Fruit fly (Drosophila melanogaster) whole organism, embryonic: ENCODE measurements around the gene Bub1.

Experiments used
- B-H1 ChIP-seq: fragments of 200-800 bp; sonication (Bioruptor generic); IDR thresholded peaks from 3 replicates; pipeline ENCODE4 v1.3.6; 2022; ENCODE audit warnings: missing biosample characterization, missing genetic modification characterization
- B-H2 ChIP-seq: fragments of 200-800 bp; sonication (Bioruptor generic); optimal IDR thresholded peaks from 2 replicates; lab custom pipeline; 2018; ENCODE audit warnings: missing biosample characterization, mild to moderate bottlenecking, missing genetic modification characterization
- CG11398 ChIP-seq: fragments of 200-800 bp; sonication (Bioruptor generic); optimal IDR thresholded peaks from 2 replicates; lab custom pipeline; 2016; ENCODE audit warnings: missing biosample characterization, missing genetic modification characterization
- CG14050 ChIP-seq: fragments of 200-800 bp; sonication (Bioruptor generic); IDR thresholded peaks from 3 replicates; pipeline ENCODE4 v1.3.6; 2022; ENCODE audit warnings: missing biosample characterization, missing genetic modification characterization
- CG14710 ChIP-seq: fragments of 200-800 bp; sonication (Bioruptor generic); optimal IDR thresholded peaks from 3 replicates; lab custom pipeline; 2019; ENCODE audit warnings: missing biosample characterization, mild to moderate bottlenecking, missing genetic modification characterization, moderate library complexity
- CG15479 ChIP-seq: fragments of 200-800 bp; sonication (Bioruptor generic); optimal IDR thresholded peaks from 3 replicates; lab custom pipeline; 2019; ENCODE audit warnings: missing biosample characterization, mild to moderate bottlenecking, missing genetic modification characterization, moderate library complexity
- CG15514 ChIP-seq: fragments of 200-800 bp; sonication (Bioruptor generic); optimal IDR thresholded peaks from 3 replicates; lab custom pipeline; 2017; ENCODE audit warnings: missing biosample characterization, missing genetic modification characterization, mild to moderate bottlenecking, moderate library complexity, missing genetic modification reagents
- CG15696 ChIP-seq: fragments of 200-800 bp; sonication (Bioruptor generic); optimal IDR thresholded peaks from 2 replicates; lab custom pipeline; 2019; ENCODE audit warnings: missing biosample characterization, mild to moderate bottlenecking, missing genetic modification characterization, moderate library complexity
- CG2712 ChIP-seq: fragments of 200-800 bp; optimal IDR thresholded peaks from 3 replicates; lab custom pipeline; 2019; ENCODE audit warnings: missing biosample characterization, mild to moderate bottlenecking, missing genetic modification characterization, moderate library complexity
- CG34422 ChIP-seq: fragments of 200-800 bp; sonication (Bioruptor generic); IDR thresholded peaks from 3 replicates; pipeline ENCODE4 v1.3.6; 2022; ENCODE audit warnings: missing biosample characterization, missing genetic modification characterization
- CG4617 ChIP-seq: fragments of 200-800 bp; sonication (Bioruptor generic); optimal IDR thresholded peaks from 3 replicates; lab custom pipeline; 2016; ENCODE audit warnings: missing biosample characterization, missing genetic modification characterization, borderline replicate concordance
- CG5180 ChIP-seq: fragments of 200-800 bp; sonication (Bioruptor generic); optimal IDR thresholded peaks from 3 replicates; lab custom pipeline; 2017; ENCODE audit warnings: missing biosample characterization, missing genetic modification characterization, mild to moderate bottlenecking, moderate library complexity, missing genetic modification reagents
- CG7357 ChIP-seq: fragments of 200-800 bp; sonication (Bioruptor generic); IDR thresholded peaks from 3 replicates; pipeline ENCODE4 v1.3.6; 2022; ENCODE audit warnings: missing biosample characterization, missing genetic modification characterization
- CG8089 ChIP-seq: fragments of 200-800 bp; sonication (Bioruptor generic); optimal IDR thresholded peaks from 3 replicates; lab custom pipeline; 2016; ENCODE audit warnings: missing biosample characterization, missing genetic modification characterization
- CG8478 ChIP-seq: fragments of >200 bp; optimal IDR thresholded peaks from 2 replicates; lab custom pipeline; 2018
- Chrac-16 ChIP-seq: fragments of 200-800 bp; sonication (Bioruptor generic); optimal IDR thresholded peaks from 3 replicates; lab custom pipeline; 2016; ENCODE audit warnings: missing biosample characterization, missing genetic modification characterization
- D19A ChIP-seq: fragments of 200-800 bp; optimal IDR thresholded peaks from 3 replicates; lab custom pipeline; 2019; ENCODE audit warnings: missing biosample characterization, mild to moderate bottlenecking, missing genetic modification characterization, moderate library complexity
- Doc3 ChIP-seq: fragments of 200-800 bp; sonication (Bioruptor generic); IDR thresholded peaks from 3 replicates; pipeline ENCODE4 v1.3.6; 2022; ENCODE audit warnings: missing biosample characterization, missing genetic modification characterization; ENCODE audit not compliant: partially characterized antibody
- Drgx ChIP-seq: fragments of 200-800 bp; sonication (Bioruptor generic); IDR thresholded peaks from 2 replicates; pipeline ENCODE4 v1.3.6; 2022; ENCODE audit warnings: missing biosample characterization, missing genetic modification characterization
- E2f1 ChIP-seq: fragments of 200-800 bp; sonication (Bioruptor generic); IDR thresholded peaks from 2 replicates; pipeline ENCODE4 v1.3.6; 2022; ENCODE audit warnings: missing biosample characterization, missing genetic modification characterization
- Elba2 ChIP-seq: fragments of 200-800 bp; sonication (Bioruptor generic); optimal IDR thresholded peaks from 3 replicates; lab custom pipeline; 2016; ENCODE audit warnings: missing biosample characterization, missing genetic modification characterization
- Ets97D ChIP-seq: fragments of 200-800 bp; sonication (Bioruptor generic); optimal IDR thresholded peaks from 3 replicates; lab custom pipeline; 2016; ENCODE audit warnings: missing biosample characterization, missing genetic modification characterization
- Fer1 ChIP-seq: fragments of 200-800 bp; sonication (Bioruptor generic); optimal IDR thresholded peaks from 2 replicates; lab custom pipeline; 2017; ENCODE audit warnings: missing biosample characterization, mild to moderate bottlenecking, missing genetic modification characterization
- HLH54F ChIP-seq: fragments of 200-800 bp; sonication (Bioruptor generic); optimal IDR thresholded peaks from 3 replicates; lab custom pipeline; 2016; ENCODE audit warnings: missing biosample characterization, missing genetic modification characterization
- HmgD ChIP-seq: fragments of 200-800 bp; sonication (Bioruptor generic); optimal IDR thresholded peaks from 3 replicates; lab custom pipeline; 2016; ENCODE audit warnings: missing biosample characterization, missing genetic modification characterization
- Hmr ChIP-seq: fragments of 200-800 bp; sonication (Bioruptor generic); optimal IDR thresholded peaks from 3 replicates; lab custom pipeline; 2017; ENCODE audit warnings: mild to moderate bottlenecking, missing biosample characterization, missing genetic modification reagents, missing genetic modification characterization
- Med ChIP-seq: fragments of 200-800 bp; sonication (Bioruptor generic); peaks from one replicate; lab custom pipeline; 2016; ENCODE audit warnings: missing biosample characterization, missing genetic modification characterization, mild to moderate bottlenecking, inconsistent platforms, moderate library complexity
- Oli ChIP-seq: fragments of 200-800 bp; sonication (Bioruptor generic); optimal IDR thresholded peaks from 2 replicates; lab custom pipeline; 2018; ENCODE audit warnings: missing biosample characterization, mild to moderate bottlenecking, missing genetic modification characterization, moderate library complexity
- Optix ChIP-seq: fragments of 200-800 bp; sonication (Bioruptor generic); IDR thresholded peaks from 3 replicates; pipeline ENCODE4 v1.3.6; 2022; ENCODE audit warnings: missing biosample characterization, missing genetic modification characterization
- Sin3A ChIP-seq: fragments of >200 bp; optimal IDR thresholded peaks from 2 replicates; lab custom pipeline; 2018
- Sry-β ChIP-seq: fragments of 200-800 bp; sonication (Bioruptor generic); optimal IDR thresholded peaks from 2 replicates; lab custom pipeline; 2018; ENCODE audit warnings: missing biosample characterization, mild to moderate bottlenecking, missing genetic modification characterization, moderate library complexity
- Tbp ChIP-seq: fragments of >200 bp; optimal IDR thresholded peaks from 2 replicates; lab custom pipeline; 2018; ENCODE audit warnings: missing biosample characterization, missing genetic modification characterization
- ab ChIP-seq: fragments of 200-800 bp; sonication (Bioruptor generic); optimal IDR thresholded peaks from 2 replicates; lab custom pipeline; 2016; ENCODE audit warnings: missing biosample characterization, missing genetic modification characterization
- al ChIP-seq: fragments of 200-800 bp; sonication (Bioruptor generic); IDR thresholded peaks from 2 replicates; pipeline ENCODE4 v1.3.6; 2022; ENCODE audit warnings: missing biosample characterization, missing genetic modification characterization
- bab2 ChIP-seq: fragments of 200-800 bp; sonication (Bioruptor generic); optimal IDR thresholded peaks from 2 replicates; lab custom pipeline; 2016; ENCODE audit warnings: missing biosample characterization, missing genetic modification characterization
- crc ChIP-seq: fragments of 200-800 bp; sonication (Bioruptor generic); optimal IDR thresholded peaks from 2 replicates; lab custom pipeline; 2016; ENCODE audit warnings: missing biosample characterization, missing genetic modification characterization
- crol ChIP-seq: fragments of 200-800 bp; sonication (Bioruptor generic); IDR thresholded peaks from 2 replicates; pipeline ENCODE4 v1.3.6; 2022; ENCODE audit warnings: missing biosample characterization, missing genetic modification characterization
- esg ChIP-seq: fragments of 200-800 bp; sonication (Bioruptor generic); conservative IDR thresholded peaks from 2 replicates; pipeline ENCODE4 v1.3.6; 2022; ENCODE audit warnings: missing biosample characterization, missing genetic modification characterization
- knrl ChIP-seq: fragments of 200-800 bp; sonication (Bioruptor generic); IDR thresholded peaks from 3 replicates; pipeline ENCODE4 v1.3.6; 2022; ENCODE audit warnings: missing biosample characterization, missing genetic modification characterization; ENCODE audit not compliant: partially characterized antibody
- lilli ChIP-seq: fragments of 200-800 bp; sonication (Bioruptor generic); optimal IDR thresholded peaks from 3 replicates; lab custom pipeline; 2016; ENCODE audit warnings: missing biosample characterization, missing genetic modification characterization
- lmd ChIP-seq: fragments of 200-800 bp; sonication (Bioruptor generic); IDR thresholded peaks from 2 replicates; pipeline ENCODE4 v1.3.6; 2022; ENCODE audit warnings: missing biosample characterization, missing genetic modification characterization
- nom ChIP-seq: fragments of 200-800 bp; sonication (Bioruptor generic); optimal IDR thresholded peaks from 2 replicates; lab custom pipeline; 2017; ENCODE audit warnings: missing biosample characterization, missing genetic modification characterization, mild to moderate bottlenecking, moderate library complexity, missing genetic modification reagents
- peb ChIP-seq: fragments of 200-800 bp; sonication (Bioruptor generic); IDR thresholded peaks from 2 replicates; pipeline ENCODE4 v1.3.6; 2022; ENCODE audit warnings: missing biosample characterization, missing genetic modification characterization
- pfk ChIP-seq: fragments of 200-800 bp; sonication (Bioruptor generic); optimal IDR thresholded peaks from 2 replicates; lab custom pipeline; 2018; ENCODE audit warnings: missing biosample characterization, mild to moderate bottlenecking, missing genetic modification characterization, moderate library complexity
- phol ChIP-seq: fragments of 200-800 bp; sonication (Bioruptor generic); optimal IDR thresholded peaks from 3 replicates; lab custom pipeline; 2018; ENCODE audit warnings: missing biosample characterization, mild to moderate bottlenecking, missing genetic modification characterization, moderate library complexity
- pum ChIP-seq: fragments of 200-800 bp; sonication (Bioruptor generic); optimal IDR thresholded peaks from 2 replicates; lab custom pipeline; 2016; ENCODE audit warnings: missing biosample characterization, missing genetic modification characterization
- sens ChIP-seq: fragments of 200-800 bp; sonication (Bioruptor generic); peaks from one replicate; lab custom pipeline; 2016; ENCODE audit warnings: missing biosample characterization, missing genetic modification characterization
- tgo ChIP-seq: fragments of 200-800 bp; sonication (Bioruptor generic); IDR thresholded peaks from 3 replicates; pipeline ENCODE4 v1.3.6; 2022; ENCODE audit warnings: missing biosample characterization, missing genetic modification characterization
- tll ChIP-seq, 2 experiments: fragments of 200-800 bp in 1 of 2; fragments of >200 bp in 1 of 2; sonication (Bioruptor generic) in 1 of 2; optimal IDR thresholded peaks; 2 replicates each; lab custom pipeline; 2017 to 2019; ENCODE audit warnings: missing biosample characterization in 2 of 2, missing genetic modification characterization in 2 of 2, mild to moderate bottlenecking in 1 of 2, moderate library complexity in 1 of 2
- trem ChIP-seq: fragments of 200-800 bp; optimal IDR thresholded peaks from 3 replicates; lab custom pipeline; 2019; ENCODE audit warnings: missing biosample characterization, mild to moderate bottlenecking, missing genetic modification characterization, moderate library complexity
- twi ChIP-seq: fragments of 200-800 bp; optimal IDR thresholded peaks from 2 replicates; lab custom pipeline; 2019; ENCODE audit warnings: missing biosample characterization, mild to moderate bottlenecking, missing genetic modification characterization, moderate library complexity

Gene Bub1

dm6 chr2L:5237899-5238566 is 40.6 kb upstream of the Bub1 start (continued):
- TF ChIP-seq al (GFP tag; lab: Robert Waterston, UW) (no peak), tll (GFP tag; optimal IDR thresholded peaks at IDR 0.05; lab: Kevin White, UChicago) (no peak), tgo (peak; percentile 68; the same call in 2 of the 3 replicates), Chrac-16 (peak; percentile 40), nom (GFP tag; lab: Kevin White, UChicago) (no peak), bab2 (GFP tag; lab: Kevin White, UChicago) (no peak), CG15479 (GFP tag; lab: Kevin White, UChicago) (no peak), HmgD (no peak), Fer1 (GFP tag; lab: Kevin White, UChicago) (no peak), E2f1 (GFP tag; lab: Robert Waterston, UW) (no peak), CG7357 (peak; percentile 63; the same call in 2 of the 3 replicates), lilli (GFP tag; lab: Kevin White, UChicago) (peak; percentile 38), Elba2 (GFP tag; lab: Kevin White, UChicago) (no peak), Doc3 (GFP tag; lab: Robert Waterston, UW) (no peak), Oli (tag; lab: Kevin White, UChicago) (peak; percentile 62), D19A (tag; lab: Kevin White, UChicago) (peak; percentile 79), B-H2 (GFP tag; lab: Kevin White, UChicago) (no peak), Optix (GFP tag; lab: Robert Waterston, UW) (no peak), knrl (GFP tag; lab: Robert Waterston, UW) (no peak), CG15696 (tag; lab: Kevin White, UChicago) (peak; percentile 80), Ets97D (GFP tag; lab: Kevin White, UChicago) (no peak), CG5180 (GFP tag; lab: Kevin White, UChicago) (peak; percentile 11), Med (peak; percentile 42), HLH54F (GFP tag; lab: Kevin White, UChicago) (no peak), crc (GFP tag; lab: Kevin White, UChicago) (no peak), CG14050 (no peak), phol (tag; lab: Kevin White, UChicago) (peak; percentile 81), crol (no peak), CG15514 (GFP tag; lab: Kevin White, UChicago) (no peak), CG2712 (tag; lab: Kevin White, UChicago) (peak; percentile 93), Sin3A (lab: Kevin White, UChicago) (no peak), CG11398 (GFP tag; lab: Kevin White, UChicago) (no peak), Drgx (no peak), peb (GFP tag; lab: Robert Waterston, UW) (peak; percentile 45; the same call in 1 of the 2 replicates), CG34422 (GFP tag; lab: Robert Waterston, UW) (no peak), pfk (GFP tag; lab: Kevin White, UChicago) (no peak), sens (peak; percentile 90), Sry-β (peak; percentile 5), trem (peak; percentile 70), Tbp (GFP tag; lab: Kevin White, UChicago) (no peak), Hmr (GFP tag; lab: Kevin White, UChicago) (no peak), pum (no peak), esg (GFP tag; lab: Robert Waterston, UW) (peak; percentile 46; the same call in 1 of the 2 replicates), CG14710 (tag; lab: Kevin White, UChicago) (peak; percentile 87), CG4617 (GFP tag; lab: Kevin White, UChicago) (peak; percentile 11), lmd (GFP tag; lab: Robert Waterston, UW) (peak; percentile 62), B-H1 (GFP tag; lab: Robert Waterston, UW) (no peak), CG8089 (no peak), twi (tag; lab: Kevin White, UChicago) (no peak), CG8478 (lab: Kevin White, UChicago) (no peak), ab (no peak)
